Worm (Caenorhabditis elegans) whole organism, L2 larva: Measurements from ENCODE around the gene F15E6.4.

Experiments
- ama-1 ChIP-seq: fragments of 150-350 bp; optimal IDR thresholded peaks from 2 replicates; lab custom pipeline; 2018; ENCODE audit warnings: inconsistent platforms
- lin-39 ChIP-seq: fragments of 150-350 bp; optimal IDR thresholded peaks from 2 replicates; lab custom pipeline; 2014; ENCODE audit warnings: missing biosample characterization, missing genetic modification reagents, missing genetic modification characterization
- nhr-6 ChIP-seq: fragments of 150-350 bp; optimal IDR thresholded peaks from 2 replicates; lab custom pipeline; 2014; ENCODE audit warnings: missing biosample characterization, missing genetic modification characterization
- nhr-77 ChIP-seq: fragments of 150-350 bp; optimal IDR thresholded peaks from 2 replicates; lab custom pipeline; 2014; ENCODE audit warnings: missing biosample characterization, missing genetic modification characterization

DNA sequence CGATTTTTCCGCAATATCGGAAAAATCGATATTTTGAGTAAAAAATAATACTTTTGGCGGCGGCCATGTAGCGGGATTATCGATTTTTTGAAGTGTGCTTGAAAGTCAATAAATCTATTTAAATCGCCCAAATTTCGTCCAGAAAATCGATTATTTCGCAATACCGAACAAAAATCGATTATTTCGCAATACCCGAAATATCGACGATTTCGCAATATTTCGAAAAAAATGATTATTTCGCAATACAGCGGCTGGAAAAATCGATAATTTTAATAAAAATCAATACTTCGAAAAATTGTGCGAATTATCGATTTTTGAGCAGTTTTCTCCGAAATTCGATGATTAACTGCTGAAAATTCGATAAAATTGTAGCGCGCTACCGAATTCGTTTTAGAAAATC is 26.8 kb downstream of the F15E6.4 start:
- no peak for TF ChIP-seq ama-1 (lab: Kevin White, UChicago)
- no peak for TF ChIP-seq nhr-77 (tag; lab: Kevin White, UChicago)
- TF ChIP-seq nhr-6 (tag; lab: Kevin White, UChicago), result no peak
- TF ChIP-seq lin-39 (tag; lab: Kevin White, UChicago), result no peak
